Worm (Caenorhabditis elegans) whole organism, L4/young adult: ENCODE data around the gene hpo-29.

Experiments used
- W03F9.2 ChIP-seq: fragments of 150-350 bp; optimal IDR thresholded peaks from 2 replicates; lab custom pipeline; 2014; ENCODE audit warnings: missing biosample characterization, missing genetic modification characterization
- dao-5 ChIP-seq: sonication (generic microtip); optimal IDR thresholded peaks from 2 replicates; lab custom pipeline; 2016; ENCODE audit warnings: missing genotype, missing genetic modification characterization, moderate library complexity, missing compliant biosample characterization
- him-1 ChIP-seq: sonication (generic microtip); optimal IDR thresholded peaks from 2 replicates; lab custom pipeline; 2016; ENCODE audit warnings: missing genotype, missing genetic modification reagents, missing genetic modification characterization, missing compliant biosample characterization

DNA sequence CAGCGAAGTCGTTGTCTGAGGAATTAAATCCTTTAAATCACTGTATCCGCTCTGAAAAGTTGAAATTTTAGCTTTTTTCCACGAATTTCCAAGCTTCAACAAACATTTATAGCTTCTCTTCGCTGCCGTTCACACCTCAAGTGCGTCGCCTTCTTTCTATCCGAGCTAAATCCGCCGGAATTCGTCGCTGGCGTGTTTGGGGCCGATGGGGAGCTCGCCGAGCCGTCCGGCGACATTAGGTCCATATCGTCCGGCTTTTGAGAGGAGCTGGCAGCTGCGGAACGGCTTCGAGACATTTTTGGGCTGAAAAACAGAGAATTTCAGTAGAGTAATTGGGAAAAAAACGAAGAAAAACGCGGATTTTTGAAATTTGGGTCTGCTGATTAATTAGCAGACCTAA is 47.8 kb upstream of the hpo-29 start, which contains the start of gene mxl-2:
- TF ChIP-seq W03F9.2 (no peak), dao-5 (tag; lab: Kevin White, UChicago) (no peak), him-1 (tag; lab: Kevin White, UChicago) (no peak)
